Worm (Caenorhabditis elegans) whole organism, late embryonic: ENCODE results near the gene BE10.3.

Experiments used
- elt-2 ChIP-seq: sonication (generic microtip); optimal IDR thresholded peaks from 2 replicates; lab custom pipeline; 2016; ENCODE audit warnings: missing genetic modification reagents, missing genetic modification characterization, missing compliant biosample characterization
- fkh-10 ChIP-seq: fragments of 150-350 bp; optimal IDR thresholded peaks from 2 replicates; lab custom pipeline; 2014; ENCODE audit warnings: missing biosample characterization, missing genetic modification reagents, missing genetic modification characterization
- lim-6 ChIP-seq: sonication (generic microtip); optimal IDR thresholded peaks from 2 replicates; lab custom pipeline; 2016; ENCODE audit warnings: missing genetic modification characterization, missing compliant biosample characterization
- pros-1 ChIP-seq: fragments of 150-350 bp; optimal IDR thresholded peaks from 2 replicates; lab custom pipeline; 2014; ENCODE audit warnings: missing biosample characterization, missing genetic modification reagents, missing genetic modification characterization

DNA sequence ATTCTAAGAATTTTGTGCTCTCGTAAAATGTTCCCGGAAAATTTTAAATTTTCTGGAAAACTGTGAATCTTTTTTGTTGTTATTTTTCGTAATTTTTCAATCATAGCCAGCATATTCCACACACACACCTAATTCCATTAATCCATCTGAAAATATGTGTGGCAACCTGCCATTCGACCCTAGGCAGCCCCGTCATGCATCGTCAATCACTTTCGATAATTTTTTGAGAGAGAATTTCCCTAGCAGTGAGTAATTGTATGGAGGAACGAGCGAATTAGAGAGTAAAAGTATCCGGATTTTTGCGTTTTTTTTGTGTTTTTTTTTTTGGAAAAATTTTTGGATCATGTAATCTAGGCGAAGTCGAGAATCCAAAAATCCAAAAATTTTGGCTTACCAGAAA lies 5.4 kb downstream of the BE10.3 start, which contains the start of gene BE10.4:
- TF ChIP-seq fkh-10 (GFP tag; lab: Kevin White, UChicago) (no peak), lim-6 (no peak), pros-1 (tag; lab: Kevin White, UChicago) (no peak), elt-2 (tag; lab: Kevin White, UChicago) (no peak)
